Fruit fly (Drosophila melanogaster) whole organism, prepupa: ENCODE results near the gene Frmd5.

Experiments used
- CG10631 ChIP-seq: fragments of 200-800 bp; sonication (Bioruptor generic); optimal IDR thresholded peaks from 2 replicates; lab custom pipeline; 2016; ENCODE audit warnings: missing biosample characterization, missing genetic modification characterization
- CG10669 ChIP-seq: fragments of 200-800 bp; sonication (Bioruptor generic); optimal IDR thresholded peaks from 3 replicates; lab custom pipeline; 2018; ENCODE audit warnings: missing biosample characterization, mild to moderate bottlenecking, missing genetic modification characterization, moderate library complexity
- CG11294 ChIP-seq: fragments of 200-800 bp; sonication (Bioruptor generic); IDR thresholded peaks from 2 replicates; pipeline ENCODE4 v1.3.6; 2022; ENCODE audit warnings: missing biosample characterization, missing genetic modification characterization
- CG11762 ChIP-seq: fragments of 200-800 bp; sonication (Bioruptor generic); optimal IDR thresholded peaks from 3 replicates; lab custom pipeline; 2016; ENCODE audit warnings: missing biosample characterization, missing genetic modification characterization; ENCODE audit not compliant: insufficient read depth
- CG1621 ChIP-seq: fragments of 200-800 bp; sonication (Bioruptor generic); optimal IDR thresholded peaks from 3 replicates; lab custom pipeline; 2018; ENCODE audit warnings: missing biosample characterization, mild to moderate bottlenecking, missing genetic modification characterization
- CG16779 ChIP-seq: fragments of 200-800 bp; sonication (Bioruptor generic); optimal IDR thresholded peaks from 3 replicates; lab custom pipeline; 2017; ENCODE audit warnings: missing biosample characterization, mild to moderate bottlenecking, missing genetic modification characterization
- CG3032 ChIP-seq: fragments of 200-800 bp; optimal IDR thresholded peaks from 2 replicates; lab custom pipeline; 2019; ENCODE audit warnings: missing biosample characterization, mild to moderate bottlenecking, missing genetic modification characterization, moderate library complexity
- CG31627 ChIP-seq: fragments of 200-800 bp; sonication (Bioruptor generic); optimal IDR thresholded peaks from 3 replicates; lab custom pipeline; 2016; ENCODE audit warnings: missing biosample characterization, missing genetic modification characterization
- CG32006 ChIP-seq: fragments of 200-800 bp; sonication (Bioruptor generic); optimal IDR thresholded peaks from 3 replicates; lab custom pipeline; 2017; ENCODE audit warnings: missing biosample characterization, mild to moderate bottlenecking, missing genetic modification characterization
- CG34406 ChIP-seq: fragments of 200-800 bp; sonication (Bioruptor generic); optimal IDR thresholded peaks from 3 replicates; lab custom pipeline; 2016; ENCODE audit warnings: missing biosample characterization, missing genetic modification characterization
- CG3919 ChIP-seq: fragments of 200-800 bp; sonication (Bioruptor generic); optimal IDR thresholded peaks from 3 replicates; lab custom pipeline; 2016; ENCODE audit warnings: missing biosample characterization, missing genetic modification characterization
- CG4318 ChIP-seq: fragments of 200-800 bp; sonication (Bioruptor generic); optimal IDR thresholded peaks from 3 replicates; lab custom pipeline; 2017; ENCODE audit warnings: missing biosample characterization, mild to moderate bottlenecking, missing genetic modification characterization
- CG6163 ChIP-seq: fragments of 200-800 bp; sonication (Bioruptor generic); IDR thresholded peaks from 3 replicates; pipeline ENCODE4 v1.3.6; 2022; ENCODE audit warnings: missing biosample characterization, missing genetic modification characterization
- CG6276 ChIP-seq: fragments of 200-800 bp; sonication (Bioruptor generic); optimal IDR thresholded peaks from 2 replicates; lab custom pipeline; 2017; ENCODE audit warnings: missing biosample characterization, mild to moderate bottlenecking, missing genetic modification characterization
- CG6792 ChIP-seq: fragments of 200-800 bp; sonication (Bioruptor generic); optimal IDR thresholded peaks from 3 replicates; lab custom pipeline; 2016; ENCODE audit warnings: missing biosample characterization, missing genetic modification characterization
- CG6808 ChIP-seq: fragments of 200-800 bp; sonication (Bioruptor generic); optimal IDR thresholded peaks from 3 replicates; lab custom pipeline; 2017; ENCODE audit warnings: missing biosample characterization, missing genetic modification characterization, mild to moderate bottlenecking, moderate library complexity, missing genetic modification reagents
- CG6854 ChIP-seq: fragments of 200-800 bp; sonication (Bioruptor generic); optimal IDR thresholded peaks from 2 replicates; lab custom pipeline; 2017; ENCODE audit warnings: missing biosample characterization, mild to moderate bottlenecking, missing genetic modification characterization
- CG7368 ChIP-seq: fragments of 200-800 bp; sonication (Bioruptor generic); optimal IDR thresholded peaks from 3 replicates; lab custom pipeline; 2016; ENCODE audit warnings: missing biosample characterization, missing genetic modification characterization
- CG8319 ChIP-seq: fragments of 200-800 bp; sonication (Bioruptor generic); optimal IDR thresholded peaks from 3 replicates; lab custom pipeline; 2016; ENCODE audit warnings: missing biosample characterization, missing genetic modification characterization
- Eip75B ChIP-seq: fragments of 200-800 bp; sonication (Bioruptor generic); optimal IDR thresholded peaks from 3 replicates; lab custom pipeline; 2016; ENCODE audit warnings: missing biosample characterization, missing genetic modification characterization
- Eip93F ChIP-seq: fragments of 200-800 bp; sonication (Bioruptor generic); optimal IDR thresholded peaks from 2 replicates; lab custom pipeline; 2016; ENCODE audit warnings: missing biosample characterization, mild to moderate bottlenecking, missing genetic modification characterization
- Ets21C ChIP-seq: fragments of 200-800 bp; sonication (Bioruptor generic); optimal IDR thresholded peaks from 3 replicates; lab custom pipeline; 2016; ENCODE audit warnings: missing biosample characterization, missing genetic modification characterization
- Ets96B ChIP-seq: fragments of 200-800 bp; optimal IDR thresholded peaks from 2 replicates; lab custom pipeline; 2019; ENCODE audit warnings: missing biosample characterization, mild to moderate bottlenecking, missing genetic modification characterization, moderate library complexity
- Gug ChIP-seq: fragments of 200-800 bp; sonication (Bioruptor generic); IDR thresholded peaks from 2 replicates; pipeline ENCODE4 v1.3.6; 2022; ENCODE audit warnings: missing biosample characterization, missing genetic modification characterization
- Hr38 ChIP-seq: sonication (Bioruptor generic); optimal IDR thresholded peaks from 2 replicates; lab custom pipeline; 2016; ENCODE audit warnings: missing biosample characterization, missing genetic modification characterization
- Hr4 ChIP-seq: fragments of 200-800 bp; sonication (Bioruptor generic); optimal IDR thresholded peaks from 3 replicates; lab custom pipeline; 2016; ENCODE audit warnings: missing biosample characterization, missing genetic modification characterization
- Lpt ChIP-seq: fragments of 200-800 bp; sonication (Bioruptor generic); optimal IDR thresholded peaks from 3 replicates; lab custom pipeline; 2016; ENCODE audit warnings: missing biosample characterization, missing genetic modification characterization
- Smox ChIP-seq: fragments of 200-800 bp; sonication (Bioruptor generic); optimal IDR thresholded peaks from 3 replicates; lab custom pipeline; 2016; ENCODE audit warnings: missing biosample characterization, missing genetic modification characterization
- Sox14 ChIP-seq: fragments of 200-800 bp; sonication (Bioruptor generic); optimal IDR thresholded peaks from 3 replicates; lab custom pipeline; 2016; ENCODE audit warnings: missing biosample characterization, missing genetic modification characterization
- Sox15 ChIP-seq: fragments of 200-800 bp; sonication (Bioruptor generic); optimal IDR thresholded peaks from 3 replicates; lab custom pipeline; 2016; ENCODE audit warnings: missing biosample characterization, missing genetic modification characterization
- achi ChIP-seq: fragments of 200-800 bp; sonication (Bioruptor generic); optimal IDR thresholded peaks from 3 replicates; lab custom pipeline; 2016; ENCODE audit warnings: missing biosample characterization, missing genetic modification characterization
- acj6 ChIP-seq: fragments of 200-800 bp; sonication (Bioruptor generic); optimal IDR thresholded peaks from 3 replicates; lab custom pipeline; 2016; ENCODE audit warnings: missing biosample characterization, missing genetic modification characterization
- dac ChIP-seq: fragments of 200-800 bp; sonication (Bioruptor generic); optimal IDR thresholded peaks from 2 replicates; lab custom pipeline; 2017; ENCODE audit warnings: missing biosample characterization, mild to moderate bottlenecking, missing genetic modification characterization
- eg ChIP-seq: fragments of 200-800 bp; sonication (Bioruptor generic); IDR thresholded peaks from 3 replicates; pipeline ENCODE4 v1.3.6; 2022; ENCODE audit warnings: missing biosample characterization, missing genetic modification characterization
- esn ChIP-seq: fragments of 200-800 bp; sonication (Bioruptor generic); optimal IDR thresholded peaks from 2 replicates; lab custom pipeline; 2016; ENCODE audit warnings: missing biosample characterization, mild to moderate bottlenecking, missing genetic modification characterization, moderate library complexity
- fd59A ChIP-seq: fragments of 200-800 bp; sonication (Bioruptor generic); optimal IDR thresholded peaks from 2 replicates; lab custom pipeline; 2017; ENCODE audit warnings: missing biosample characterization, mild to moderate bottlenecking, missing genetic modification characterization, missing genetic modification reagents
- fd85E ChIP-seq: fragments of 200-800 bp; sonication (Bioruptor generic); optimal IDR thresholded peaks from 3 replicates; lab custom pipeline; 2016; ENCODE audit warnings: missing biosample characterization, missing genetic modification characterization
- fkh ChIP-seq: fragments of 200-800 bp; sonication (Bioruptor generic); optimal IDR thresholded peaks from 3 replicates; lab custom pipeline; 2017; ENCODE audit warnings: missing biosample characterization, mild to moderate bottlenecking, missing genetic modification characterization, moderate library complexity
- lz ChIP-seq: fragments of 200-800 bp; sonication (Bioruptor generic); optimal IDR thresholded peaks from 3 replicates; lab custom pipeline; 2016; ENCODE audit warnings: missing biosample characterization, missing genetic modification characterization
- net ChIP-seq: fragments of 200-800 bp; sonication (Bioruptor generic); optimal IDR thresholded peaks from 3 replicates; lab custom pipeline; 2016; ENCODE audit warnings: missing biosample characterization, missing genetic modification characterization
- pdm3 ChIP-seq: fragments of 200-800 bp; sonication (Bioruptor generic); optimal IDR thresholded peaks from 3 replicates; lab custom pipeline; 2016; ENCODE audit warnings: missing biosample characterization, missing genetic modification characterization
- salr ChIP-seq, 2 experiments: fragments of 200-800 bp; sonication (Bioruptor generic); optimal IDR thresholded peaks; 3 replicates each; lab custom pipeline; 2016 to 2018; ENCODE audit warnings: missing biosample characterization in 2 of 2, missing genetic modification characterization in 2 of 2, mild to moderate bottlenecking in 1 of 2
- spab ChIP-seq: fragments of 200-800 bp; sonication (Bioruptor generic); optimal IDR thresholded peaks from 2 replicates; lab custom pipeline; 2017; ENCODE audit warnings: missing biosample characterization, mild to moderate bottlenecking, missing genetic modification characterization, missing genetic modification reagents
- ss ChIP-seq, 2 experiments: fragments of 200-800 bp; sonication (Bioruptor generic); optimal IDR thresholded peaks; 2 replicates in 1 of 2; 3 replicates in 1 of 2; lab custom pipeline; 2017 to 2018; ENCODE audit warnings: mild to moderate bottlenecking in 2 of 2, missing biosample characterization in 2 of 2, missing genetic modification characterization in 2 of 2, moderate library complexity in 1 of 2
- svp ChIP-seq: fragments of 200-800 bp; sonication (Bioruptor generic); peaks from one replicate; lab custom pipeline; 2016; ENCODE audit warnings: missing biosample characterization, missing genetic modification characterization
- topi ChIP-seq: fragments of 200-800 bp; sonication (Bioruptor generic); optimal IDR thresholded peaks from 3 replicates; lab custom pipeline; 2016; ENCODE audit warnings: missing biosample characterization, missing genetic modification characterization
- vri ChIP-seq: fragments of 200-800 bp; sonication (Bioruptor generic); optimal IDR thresholded peaks from 3 replicates; lab custom pipeline; 2016; ENCODE audit warnings: missing biosample characterization, mild to moderate bottlenecking, missing genetic modification characterization

Frmd5 gene

dm6 chr2L:10381890-10382450, 37.7 kb downstream of the Frmd5 start, which contains the start of gene CG5096 (continued):
- TF ChIP-seq CG10669 (GFP tag; lab: Kevin White, UChicago) (peak; percentile 51), CG3032 (tag; lab: Kevin White, UChicago) (peak; percentile 39), spab (GFP tag; lab: Kevin White, UChicago) (no peak), Sox15 (no peak), net (GFP tag; lab: Kevin White, UChicago) (no peak), CG31627 (GFP tag; lab: Kevin White, UChicago) (peak; percentile 59), Eip93F (GFP tag; lab: Kevin White, UChicago) (peak; percentile 81), CG3919 (GFP tag; lab: Kevin White, UChicago) (no peak), vri (GFP tag; lab: Kevin White, UChicago) (no peak), CG6808 (no peak), CG11762 (GFP tag; lab: Kevin White, UChicago) (peak; percentile 34)

- TF ChIP-seq esn (GFP tag; lab: Kevin White, UChicago) (peak; percentile 77), Ets21C (GFP tag; lab: Kevin White, UChicago) (peak; percentile 59), achi (GFP tag; lab: Kevin White, UChicago) (peak; percentile 63), CG16779 (no peak), CG6792 (GFP tag; lab: Kevin White, UChicago) (peak; percentile 53), fd59A (GFP tag; lab: Kevin White, UChicago) (no peak), CG4318 (GFP tag; lab: Kevin White, UChicago) (peak; percentile 57), CG8319 (GFP tag; lab: Kevin White, UChicago) (no peak), CG34406 (GFP tag; lab: Kevin White, UChicago) (peak; percentile 55), Eip93F (GFP tag; lab: Kevin White, UChicago) (no peak), CG31627 (GFP tag; lab: Kevin White, UChicago) (peak; percentile 74), fd85E (GFP tag; lab: Kevin White, UChicago) (no peak), topi (GFP tag; lab: Kevin White, UChicago) (peak; percentile 74), CG1621 (no peak), vri (GFP tag; lab: Kevin White, UChicago) (no peak), CG6808 (no peak), lz (GFP tag; lab: Kevin White, UChicago) (peak; percentile 61), CG3032 (tag; lab: Kevin White, UChicago) (peak; percentile 71), Sox14 (GFP tag; lab: Kevin White, UChicago) (peak; percentile 74), Sox15 (peak; percentile 49), CG10631 (GFP tag; lab: Kevin White, UChicago) (peak; percentile 72), CG32006 (GFP tag; lab: Kevin White, UChicago) (no peak), acj6 (GFP tag; lab: Kevin White, UChicago) (peak; percentile 68), salr (GFP tag; optimal IDR thresholded peaks at IDR 0.05; lab: Kevin White, UChicago) (peak in 1 of 2 experiments; percentile 69), Hr4 (GFP tag; lab: Kevin White, UChicago) (peak; percentile 73), ss (GFP tag; optimal IDR thresholded peaks at IDR 0.05; lab: Kevin White, UChicago) (peak in 1 of 2 experiments; percentile 68), Lpt (GFP tag; lab: Kevin White, UChicago) (peak; percentile 48), CG11294 (GFP tag; lab: Robert Waterston, UW) (no peak; the same call in 1 of the 2 replicates), pdm3 (GFP tag; lab: Kevin White, UChicago) (peak; percentile 78), CG11762 (GFP tag; lab: Kevin White, UChicago) (peak; percentile 44), CG6163 (GFP tag; lab: Robert Waterston, UW) (no peak), dac (GFP tag; lab: Kevin White, UChicago) (peak; percentile 28), Hr38 (no peak), Smox (GFP tag; lab: Kevin White, UChicago) (peak; percentile 74), CG10669 (GFP tag; lab: Kevin White, UChicago) (peak; percentile 67), fkh (no peak), eg (GFP tag; lab: Robert Waterston, UW) (no peak; the same call in 1 of the 3 replicates), Eip75B (peak; percentile 69), CG6854 (no peak), Gug (GFP tag; lab: Robert Waterston, UW) (no peak), CG6276 (GFP tag; lab: Kevin White, UChicago) (no peak), CG3919 (GFP tag; lab: Kevin White, UChicago) (no peak), Ets96B (tag; lab: Kevin White, UChicago) (peak; percentile 68), svp (GFP tag; lab: Kevin White, UChicago) (no peak), CG7368 (GFP tag; lab: Kevin White, UChicago) (peak; percentile 22)
Measured at dm6 chr2L:10386208-10386805, 42.1 kb downstream of the Frmd5 start, which contains the start of the genes Cdk1 and mRpS7. Gene Cdk1 (minus strand): TSS chr2L:10386262. Gene mRpS7 (plus strand): TSS chr2L:10386662.
